Worm (Caenorhabditis elegans) whole organism, L2 larva: ENCODE results near the gene dhcr-24.

ENCODE experiments used
- C34F6.9 ChIP-seq: fragments of 150-350 bp; optimal IDR thresholded peaks from 2 replicates; lab custom pipeline; 2014; ENCODE audit warnings: missing biosample characterization, missing genetic modification characterization
- F13H6.1 ChIP-seq: sonication (generic microtip); optimal IDR thresholded peaks from 2 replicates; lab custom pipeline; 2016; ENCODE audit warnings: missing genetic modification characterization, missing compliant biosample characterization
- R02D3.7 ChIP-seq: fragments of 150-350 bp; optimal IDR thresholded peaks from 2 replicates; lab custom pipeline; 2014; ENCODE audit warnings: missing biosample characterization, missing genetic modification characterization
- Y55F3AM.14 ChIP-seq: fragments of 200-800 bp; sonication (Bioruptor generic); optimal IDR thresholded peaks from 2 replicates; lab custom pipeline; 2018; ENCODE audit warnings: mild to moderate bottlenecking, missing genetic modification characterization, missing compliant biosample characterization
- ZK546.5 ChIP-seq: sonication (generic microtip); optimal IDR thresholded peaks from 2 replicates; lab custom pipeline; 2017; ENCODE audit warnings: missing biosample characterization, missing genetic modification characterization
- blmp-1 ChIP-seq: sonication (generic microtip); optimal IDR thresholded peaks from 2 replicates; lab custom pipeline; 2017; ENCODE audit warnings: missing genetic modification characterization, mild to moderate bottlenecking, missing compliant biosample characterization, antibody characterized with exemption, moderate library complexity; ENCODE audit not compliant: insufficient read depth
- ceh-16 ChIP-seq: fragments of 150-350 bp; optimal IDR thresholded peaks from 2 replicates; lab custom pipeline; 2014; ENCODE audit warnings: missing biosample characterization, missing genetic modification characterization
- crh-2 ChIP-seq: sonication (generic microtip); optimal IDR thresholded peaks from 2 replicates; lab custom pipeline; 2017; ENCODE audit warnings: missing biosample characterization, missing genetic modification characterization
- egl-27 ChIP-seq: sonication (generic microtip); optimal IDR thresholded peaks from 3 replicates; lab custom pipeline; 2017; ENCODE audit warnings: missing biosample characterization, missing genetic modification reagents, missing genetic modification characterization
- elt-1 ChIP-seq: fragments of 150-350 bp; optimal IDR thresholded peaks from 2 replicates; lab custom pipeline; 2014; ENCODE audit warnings: missing biosample characterization, missing genetic modification characterization
- elt-3 ChIP-seq: sonication (generic microtip); optimal IDR thresholded peaks from 2 replicates; lab custom pipeline; 2017; ENCODE audit warnings: missing biosample characterization, missing genetic modification characterization
- fos-1 ChIP-seq: fragments of 150-350 bp; optimal IDR thresholded peaks from 2 replicates; lab custom pipeline; 2014; ENCODE audit warnings: missing biosample characterization, missing genetic modification characterization
- gmeb-1 ChIP-seq: fragments of 150-350 bp; optimal IDR thresholded peaks from 2 replicates; lab custom pipeline; 2014; ENCODE audit warnings: missing biosample characterization, missing genetic modification characterization
- lin-11 ChIP-seq: fragments of 150-350 bp; sonication (generic microtip); optimal IDR thresholded peaks from 2 replicates; lab custom pipeline; 2014; ENCODE audit warnings: missing biosample characterization, missing genetic modification characterization, inconsistent platforms, mixed read lengths
- lin-13 ChIP-seq: fragments of 150-350 bp; optimal IDR thresholded peaks from 2 replicates; lab custom pipeline; 2014; ENCODE audit warnings: missing biosample characterization, missing genetic modification reagents, missing genetic modification characterization
- lsy-2 ChIP-seq, 2 experiments: fragments of 150-350 bp in 1 of 2; sonication (generic microtip) in 1 of 2; optimal IDR thresholded peaks; 2 replicates each; lab custom pipeline; 2014 to 2017; ENCODE audit warnings: missing biosample characterization in 2 of 2, missing genetic modification characterization in 2 of 2
- mab-5 ChIP-seq: fragments of 150-350 bp; optimal IDR thresholded peaks from 2 replicates; lab custom pipeline; 2014; ENCODE audit warnings: missing biosample characterization, missing genetic modification characterization
- mbf-1 ChIP-seq: sonication (generic microtip); optimal IDR thresholded peaks from 2 replicates; lab custom pipeline; 2017; ENCODE audit warnings: missing biosample characterization, missing genetic modification characterization
- mdl-1 ChIP-seq, 2 experiments: fragments of 150-350 bp in 1 of 2; sonication (generic microtip) in 1 of 2; optimal IDR thresholded peaks; 2 replicates each; lab custom pipeline; 2017; ENCODE audit warnings: missing biosample characterization in 2 of 2, missing genetic modification characterization in 2 of 2
- nhr-10 ChIP-seq: sonication (generic microtip); optimal IDR thresholded peaks from 2 replicates; lab custom pipeline; 2017; ENCODE audit warnings: missing biosample characterization, missing genetic modification characterization
- nhr-129 ChIP-seq: fragments of 150-350 bp; optimal IDR thresholded peaks from 2 replicates; lab custom pipeline; 2014; ENCODE audit warnings: missing biosample characterization, missing genetic modification characterization
- nhr-21 ChIP-seq: fragments of 150-350 bp; optimal IDR thresholded peaks from 2 replicates; lab custom pipeline; 2014; ENCODE audit warnings: missing biosample characterization, missing genetic modification characterization
- nhr-25 ChIP-seq: fragments of 150-350 bp; sonication (generic microtip); optimal IDR thresholded peaks from 3 replicates; lab custom pipeline; 2014; ENCODE audit warnings: missing biosample characterization, missing genetic modification characterization
- nhr-6 ChIP-seq: fragments of 150-350 bp; optimal IDR thresholded peaks from 2 replicates; lab custom pipeline; 2014; ENCODE audit warnings: missing biosample characterization, missing genetic modification characterization
- nhr-77 ChIP-seq: fragments of 150-350 bp; optimal IDR thresholded peaks from 2 replicates; lab custom pipeline; 2014; ENCODE audit warnings: missing biosample characterization, missing genetic modification characterization
- peb-1 ChIP-seq: fragments of 150-350 bp; optimal IDR thresholded peaks from 2 replicates; lab custom pipeline; 2014; ENCODE audit warnings: missing biosample characterization, missing genetic modification characterization
- skn-1 ChIP-seq: sonication (generic microtip); optimal IDR thresholded peaks from 2 replicates; lab custom pipeline; 2017; ENCODE audit warnings: missing biosample characterization, missing genetic modification characterization
- sma-3 ChIP-seq: sonication (generic microtip); optimal IDR thresholded peaks from 2 replicates; lab custom pipeline; 2016; ENCODE audit warnings: missing genetic modification reagents, missing genetic modification characterization, missing compliant biosample characterization
- sma-9 ChIP-seq, 2 experiments: fragments of 150-350 bp in 1 of 2; sonication (generic microtip) in 1 of 2; optimal IDR thresholded peaks; 2 replicates each; lab custom pipeline; 2014 to 2016; ENCODE audit warnings: missing genetic modification characterization in 2 of 2, mild to moderate bottlenecking in 1 of 2, missing biosample characterization in 1 of 2, missing compliant biosample characterization in 1 of 2, missing genetic modification reagents in 1 of 2, moderate library complexity in 1 of 2
- snpc-4 ChIP-seq: fragments of 150-350 bp; optimal IDR thresholded peaks from 2 replicates; lab custom pipeline; 2014; ENCODE audit warnings: missing biosample characterization, missing genetic modification characterization
- unc-39 ChIP-seq: fragments of 150-350 bp; optimal IDR thresholded peaks from 2 replicates; lab custom pipeline; 2014; ENCODE audit warnings: missing biosample characterization, missing genetic modification characterization
- unc-55 ChIP-seq: fragments of 150-350 bp; sonication (generic microtip); optimal IDR thresholded peaks from 3 replicates; lab custom pipeline; 2014; ENCODE audit warnings: missing biosample characterization, missing genetic modification reagents, missing genetic modification characterization
- unc-62 ChIP-seq: fragments of 150-350 bp; optimal IDR thresholded peaks from 2 replicates; lab custom pipeline; 2014; ENCODE audit warnings: missing biosample characterization, missing genetic modification reagents, missing genetic modification characterization
- zag-1 ChIP-seq: fragments of 150-350 bp; optimal IDR thresholded peaks from 2 replicates; lab custom pipeline; 2014; ENCODE audit warnings: missing biosample characterization, missing genetic modification characterization
- ztf-11 ChIP-seq: sonication (generic microtip); optimal IDR thresholded peaks from 2 replicates; lab custom pipeline; 2017; ENCODE audit warnings: missing biosample characterization, missing genetic modification characterization
- ztf-4 ChIP-seq: fragments of 150-350 bp; optimal IDR thresholded peaks from 2 replicates; lab custom pipeline; 2014; ENCODE audit warnings: missing biosample characterization, missing genetic modification characterization

dhcr-24 gene

ce11 chrX:2564047-2564446 is at the start of gene dhcr-24:
Gene dhcr-24 (minus strand): TSS chrX:2564147.
- no peak for TF ChIP-seq skn-1 (tag; lab: Kevin White, UChicago)
- no peak for TF ChIP-seq peb-1 (tag; lab: Kevin White, UChicago)
- TF ChIP-seq unc-55 (GFP tag; lab: Kevin White, UChicago): no peak
- no peak for TF ChIP-seq R02D3.7 (tag; lab: Kevin White, UChicago)
- TF ChIP-seq lsy-2 (tag; optimal IDR thresholded peaks at IDR 0.05; lab: Kevin White, UChicago): no peak
- TF ChIP-seq zag-1: no peak
- no peak for TF ChIP-seq mdl-1 (tag; optimal IDR thresholded peaks at IDR 0.05; lab: Kevin White, UChicago)
- no peak for TF ChIP-seq F13H6.1 (tag; lab: Kevin White, UChicago)
- TF ChIP-seq gmeb-1: no peak
- no peak for TF ChIP-seq blmp-1 (tag; lab: Kevin White, UChicago)
- no peak for TF ChIP-seq egl-27 (tag; lab: Kevin White, UChicago)
- TF ChIP-seq lin-13 (GFP tag; lab: Kevin White, UChicago): no peak
- no peak for TF ChIP-seq ztf-11
- no peak for TF ChIP-seq nhr-77 (tag; lab: Kevin White, UChicago)
- no peak for TF ChIP-seq nhr-25 (tag; lab: Kevin White, UChicago)
- TF ChIP-seq unc-62 (GFP tag; lab: Kevin White, UChicago): no peak

ce11 chrX:2613077-2613476 is 49.1 kb upstream of the dhcr-24 start:
- TF ChIP-seq nhr-129 (tag; lab: Kevin White, UChicago) (peak; percentile 70), F13H6.1 (tag; lab: Kevin White, UChicago) (peak; percentile 74), C34F6.9 (tag; lab: Kevin White, UChicago) (peak; percentile 36), zag-1 (peak; percentile 25), gmeb-1 (peak; percentile 53), ceh-16 (peak; percentile 8), lin-13 (GFP tag; lab: Kevin White, UChicago) (peak; percentile 65), lsy-2 (tag; optimal IDR thresholded peaks at IDR 0.05; lab: Kevin White, UChicago) (peak; percentile 36 to 51), ZK546.5 (no peak), lin-11 (tag; lab: Kevin White, UChicago) (peak; percentile 65), nhr-25 (tag; lab: Kevin White, UChicago) (peak; percentile 52), sma-9 (GFP tag; optimal IDR thresholded peaks at IDR 0.05; lab: Kevin White, UChicago) (peak; percentile 69), sma-9 (tag; optimal IDR thresholded peaks at IDR 0.05; lab: Kevin White, UChicago) (no peak), mab-5 (tag; lab: Kevin White, UChicago) (no peak), nhr-6 (tag; lab: Kevin White, UChicago) (peak; percentile 25), mbf-1 (no peak), fos-1 (tag; lab: Kevin White, UChicago) (peak; percentile 37), unc-55 (GFP tag; lab: Kevin White, UChicago) (peak; percentile 80), crh-2 (tag; lab: Kevin White, UChicago) (peak; percentile 90), snpc-4 (tag; lab: Kevin White, UChicago) (no peak), blmp-1 (tag; lab: Kevin White, UChicago) (peak; percentile 34), elt-1 (tag; lab: Kevin White, UChicago) (no peak), elt-3 (no peak), nhr-21 (tag; lab: Kevin White, UChicago) (peak; percentile 73), nhr-10 (tag; lab: Kevin White, UChicago) (no peak), sma-3 (GFP tag; lab: Kevin White, UChicago) (peak; percentile 77), ztf-4 (tag; lab: Kevin White, UChicago) (peak; percentile 39)

- TF ChIP-seq R02D3.7 (tag; lab: Kevin White, UChicago) (no peak), zag-1 (no peak), crh-2 (tag; lab: Kevin White, UChicago) (no peak), mdl-1 (tag; optimal IDR thresholded peaks at IDR 0.05; lab: Kevin White, UChicago) (no peak), mab-5 (tag; lab: Kevin White, UChicago) (no peak), F13H6.1 (tag; lab: Kevin White, UChicago) (no peak), unc-39 (tag; lab: Kevin White, UChicago) (no peak), Y55F3AM.14 (GFP tag; lab: Kevin White, UChicago) (no peak), unc-62 (GFP tag; lab: Kevin White, UChicago) (no peak), sma-9 (GFP tag; optimal IDR thresholded peaks at IDR 0.05; lab: Kevin White, UChicago) (no peak), sma-9 (tag; optimal IDR thresholded peaks at IDR 0.05; lab: Kevin White, UChicago) (no peak)
Measured at ce11 chrX:2607522-2608278, 43.8 kb upstream of the dhcr-24 start, which contains the start of gene T03G6.1. Gene T03G6.1 (plus strand): TSS chrX:2608228.
